Fruit fly (Drosophila melanogaster) whole organism, embryonic: ENCODE results near the gene Ppox.

Experiments used
- ATbp ChIP-seq: fragments of 200-800 bp; sonication (Bioruptor generic); optimal IDR thresholded peaks from 2 replicates; lab custom pipeline; 2017; ENCODE audit warnings: missing biosample characterization, mild to moderate bottlenecking, missing genetic modification characterization, missing genetic modification reagents
- Bgb ChIP-seq: fragments of 200-800 bp; sonication (Bioruptor generic); IDR thresholded peaks from 2 replicates; pipeline ENCODE4 v1.3.6; 2022; ENCODE audit warnings: missing biosample characterization, missing genetic modification characterization; ENCODE audit not compliant: partially characterized antibody
- CG10321 ChIP-seq: fragments of 200-800 bp; sonication (Bioruptor generic); IDR thresholded peaks from 2 replicates; pipeline ENCODE4 v1.3.6; 2022; ENCODE audit warnings: missing biosample characterization, missing genetic modification characterization
- CG10543 ChIP-seq: fragments of 200-800 bp; sonication (Bioruptor generic); optimal IDR thresholded peaks from 3 replicates; lab custom pipeline; 2017; ENCODE audit warnings: missing biosample characterization, mild to moderate bottlenecking, missing genetic modification characterization, moderate library complexity
- CG11504 ChIP-seq: fragments of 200-800 bp; sonication (Bioruptor generic); optimal IDR thresholded peaks from 3 replicates; lab custom pipeline; 2019; ENCODE audit warnings: missing biosample characterization, mild to moderate bottlenecking, missing genetic modification characterization, moderate library complexity
- CG12391 ChIP-seq: fragments of 200-800 bp; sonication (Bioruptor generic); optimal IDR thresholded peaks from 3 replicates; lab custom pipeline; 2018; ENCODE audit warnings: missing biosample characterization, mild to moderate bottlenecking, missing genetic modification characterization, moderate library complexity
- CG13894 ChIP-seq: fragments of 200-800 bp; sonication (Bioruptor generic); optimal IDR thresholded peaks from 3 replicates; lab custom pipeline; 2018; ENCODE audit warnings: missing biosample characterization, mild to moderate bottlenecking, missing genetic modification characterization, moderate library complexity
- CG15269 ChIP-seq: fragments of 200-800 bp; sonication (Bioruptor generic); optimal IDR thresholded peaks from 2 replicates; lab custom pipeline; 2018; ENCODE audit warnings: missing biosample characterization, mild to moderate bottlenecking, missing genetic modification characterization, moderate library complexity
- CG17612 ChIP-seq: fragments of 200-800 bp; sonication (Bioruptor generic); IDR thresholded peaks from 2 replicates; pipeline ENCODE4 v1.3.6; 2022; ENCODE audit warnings: missing biosample characterization, missing genetic modification characterization
- CG18011 ChIP-seq: fragments of 200-800 bp; sonication (Bioruptor generic); optimal IDR thresholded peaks from 2 replicates; lab custom pipeline; 2017; ENCODE audit warnings: missing biosample characterization, missing genetic modification characterization, mild to moderate bottlenecking, moderate library complexity, missing genotype
- CG2678 ChIP-seq: fragments of 200-800 bp; sonication (Bioruptor generic); optimal IDR thresholded peaks from 3 replicates; lab custom pipeline; 2019; ENCODE audit warnings: missing biosample characterization, mild to moderate bottlenecking, missing genetic modification characterization, moderate library complexity
- CG32532 ChIP-seq: fragments of 200-800 bp; sonication (Bioruptor generic); IDR thresholded peaks from 2 replicates; pipeline ENCODE4 v1.3.6; 2022; ENCODE audit warnings: missing biosample characterization, missing genetic modification characterization
- CG3407 ChIP-seq: fragments of 200-800 bp; sonication (Bioruptor generic); optimal IDR thresholded peaks from 2 replicates; lab custom pipeline; 2018; ENCODE audit warnings: missing biosample characterization, mild to moderate bottlenecking, missing genetic modification characterization
- CG4820 ChIP-seq: fragments of 200-800 bp; sonication (Bioruptor generic); optimal IDR thresholded peaks from 3 replicates; lab custom pipeline; 2016; ENCODE audit warnings: missing biosample characterization, missing genetic modification characterization
- CG5953 ChIP-seq: fragments of 200-800 bp; sonication (Bioruptor generic); IDR thresholded peaks from 2 replicates; pipeline ENCODE4 v1.3.6; 2022; ENCODE audit warnings: missing biosample characterization, missing genetic modification characterization
- CG6175 ChIP-seq: fragments of 200-800 bp; sonication (Bioruptor generic); IDR thresholded peaks from 3 replicates; pipeline ENCODE4 v1.3.6; 2022; ENCODE audit warnings: missing biosample characterization, missing genetic modification characterization
- CG8478 ChIP-seq: fragments of >200 bp; optimal IDR thresholded peaks from 2 replicates; lab custom pipeline; 2018
- CG9727 ChIP-seq: fragments of 200-800 bp; sonication (Bioruptor generic); optimal IDR thresholded peaks from 3 replicates; lab custom pipeline; 2017; ENCODE audit warnings: missing biosample characterization, mild to moderate bottlenecking, missing genetic modification characterization
- CG9932 ChIP-seq: fragments of 200-800 bp; sonication (Bioruptor generic); IDR thresholded peaks from 2 replicates; pipeline ENCODE4 v1.3.6; 2022; ENCODE audit warnings: missing biosample characterization, missing genetic modification characterization
- Dad ChIP-seq: fragments of 200-800 bp; sonication (Bioruptor generic); optimal IDR thresholded peaks from 3 replicates; lab custom pipeline; 2016; ENCODE audit warnings: missing biosample characterization, missing genetic modification characterization
- Dbx ChIP-seq: fragments of 200-800 bp; sonication (Bioruptor generic); IDR thresholded peaks from 3 replicates; pipeline ENCODE4 v1.3.6; 2022; ENCODE audit warnings: missing biosample characterization, missing genetic modification characterization
- Deaf1 ChIP-seq: fragments of 200-800 bp; optimal IDR thresholded peaks from 3 replicates; lab custom pipeline; 2019; ENCODE audit warnings: missing biosample characterization, mild to moderate bottlenecking, missing genetic modification characterization, moderate library complexity
- GATAe ChIP-seq: fragments of 200-800 bp; sonication (Bioruptor generic); conservative IDR thresholded peaks from 2 replicates; pipeline ENCODE4 v1.3.6; 2022; ENCODE audit warnings: missing biosample characterization, missing genetic modification characterization
- HLH54F ChIP-seq: fragments of 200-800 bp; sonication (Bioruptor generic); optimal IDR thresholded peaks from 3 replicates; lab custom pipeline; 2016; ENCODE audit warnings: missing biosample characterization, missing genetic modification characterization
- Lpt ChIP-seq: fragments of >200 bp; optimal IDR thresholded peaks from 2 replicates; lab custom pipeline; 2018; ENCODE audit warnings: missing biosample characterization, missing genetic modification characterization
- MBD-R2 ChIP-seq: fragments of 200-800 bp; sonication (Bioruptor generic); IDR thresholded peaks from 2 replicates; pipeline ENCODE4 v1.3.6; 2022; ENCODE audit warnings: missing biosample characterization, missing genetic modification characterization
- Med ChIP-seq: fragments of 200-800 bp; sonication (Bioruptor generic); peaks from one replicate; lab custom pipeline; 2016; ENCODE audit warnings: missing biosample characterization, missing genetic modification characterization, mild to moderate bottlenecking, inconsistent platforms, moderate library complexity
- Meics ChIP-seq: fragments of 200-800 bp; sonication (Bioruptor generic); optimal IDR thresholded peaks from 2 replicates; lab custom pipeline; 2017; ENCODE audit warnings: missing biosample characterization, mild to moderate bottlenecking, missing genetic modification characterization
- Oli ChIP-seq: fragments of 200-800 bp; sonication (Bioruptor generic); optimal IDR thresholded peaks from 2 replicates; lab custom pipeline; 2018; ENCODE audit warnings: missing biosample characterization, mild to moderate bottlenecking, missing genetic modification characterization, moderate library complexity
- Trl ChIP-seq, 3 experiments: fragments of >200 bp in 2 of 3; fragments of 200-800 bp in 1 of 3; sonication (Bioruptor generic) in 1 of 3; optimal IDR thresholded peaks; 2 replicates in 1 of 3; 3 replicates in 2 of 3; lab custom pipeline; 2016 to 2017; ENCODE audit warnings: missing biosample characterization in 1 of 3, missing genetic modification characterization in 1 of 3
- bab2 ChIP-seq: fragments of 200-800 bp; sonication (Bioruptor generic); optimal IDR thresholded peaks from 2 replicates; lab custom pipeline; 2016; ENCODE audit warnings: missing biosample characterization, missing genetic modification characterization
- bigmax ChIP-seq: fragments of 200-800 bp; sonication (Bioruptor generic); optimal IDR thresholded peaks from 2 replicates; lab custom pipeline; 2018; ENCODE audit warnings: missing biosample characterization, mild to moderate bottlenecking, missing genetic modification characterization
- croc ChIP-seq: fragments of 200-800 bp; sonication (Bioruptor generic); conservative IDR thresholded peaks from 3 replicates; pipeline ENCODE4 v1.3.6; 2022; ENCODE audit warnings: missing biosample characterization, missing genetic modification characterization
- fd3F ChIP-seq: fragments of 200-800 bp; sonication (Bioruptor generic); optimal IDR thresholded peaks from 2 replicates; lab custom pipeline; 2018; ENCODE audit warnings: missing biosample characterization, mild to moderate bottlenecking, missing genetic modification characterization, moderate library complexity
- fru ChIP-seq: fragments of >200 bp; optimal IDR thresholded peaks from 2 replicates; lab custom pipeline; 2017
- ken ChIP-seq: fragments of 200-800 bp; sonication (Bioruptor generic); IDR thresholded peaks from 3 replicates; pipeline ENCODE4 v1.3.6; 2022; ENCODE audit warnings: missing biosample characterization, missing genetic modification characterization
- nom ChIP-seq: fragments of 200-800 bp; sonication (Bioruptor generic); optimal IDR thresholded peaks from 2 replicates; lab custom pipeline; 2017; ENCODE audit warnings: missing biosample characterization, missing genetic modification characterization, mild to moderate bottlenecking, moderate library complexity, missing genetic modification reagents
- prd ChIP-seq, 3 experiments: fragments of >200 bp in 2 of 3; fragments of 200-800 bp in 1 of 3; sonication (Bioruptor generic) in 1 of 3; optimal IDR thresholded peaks in 2 of 3; IDR thresholded peaks in 1 of 3; 2 replicates in 2 of 3; 3 replicates in 1 of 3; pipeline versions ENCODE4 v1.3.6 to Lab custom; 2017 to 2022; ENCODE audit warnings: missing biosample characterization in 1 of 3, missing genetic modification characterization in 1 of 3
- salm ChIP-seq: fragments of 200-800 bp; sonication (Bioruptor generic); optimal IDR thresholded peaks from 2 replicates; lab custom pipeline; 2018; ENCODE audit warnings: missing biosample characterization, mild to moderate bottlenecking, missing genetic modification characterization
- sens-2 ChIP-seq: fragments of 200-800 bp; sonication (Bioruptor generic); IDR thresholded peaks from 2 replicates; pipeline ENCODE4 v1.3.6; 2022; ENCODE audit warnings: missing biosample characterization, missing genetic modification characterization
- sob ChIP-seq: fragments of 200-800 bp; sonication (Bioruptor generic); IDR thresholded peaks from 2 replicates; pipeline ENCODE4 v1.3.6; 2022; ENCODE audit warnings: missing biosample characterization, missing genetic modification characterization
- sr ChIP-seq: fragments of 200-800 bp; sonication (Bioruptor generic); IDR thresholded peaks from 3 replicates; pipeline ENCODE4 v1.3.6; 2022; ENCODE audit warnings: missing biosample characterization, missing genetic modification characterization

Gene Ppox

dm6 chr3R:24667538-24668207, 6.0 kb upstream of the Ppox start (continued):
- peak; percentile 32; the same call in 1 of the 2 replicates for TF ChIP-seq CG32532 (GFP tag; lab: Robert Waterston, UW)
- TF ChIP-seq sens-2 (GFP tag; lab: Robert Waterston, UW), result no peak
- TF ChIP-seq Oli (tag; lab: Kevin White, UChicago), result no peak
- no peak for TF ChIP-seq HLH54F (GFP tag; lab: Kevin White, UChicago)
- TF ChIP-seq sr, result no peak
- TF ChIP-seq prd (optimal IDR thresholded peaks at IDR 0.05; lab: Kevin White, UChicago), result no peak
- TF ChIP-seq prd (GFP tag; IDR thresholded peaks at IDR 0.05; lab: Robert Waterston, UW), result no peak
- TF ChIP-seq GATAe, result no peak
- TF ChIP-seq MBD-R2 (GFP tag; lab: Robert Waterston, UW), result no peak
- no peak for TF ChIP-seq ATbp (GFP tag; lab: Kevin White, UChicago)
- TF ChIP-seq ken (GFP tag; lab: Robert Waterston, UW), result no peak
- no peak for TF ChIP-seq fd3F (GFP tag; lab: Kevin White, UChicago)
- TF ChIP-seq CG18011 (GFP tag; lab: Kevin White, UChicago), result no peak
- TF ChIP-seq bigmax (GFP tag; lab: Kevin White, UChicago), result no peak
- TF ChIP-seq CG10543, result peak; percentile 10
- no peak for TF ChIP-seq Bgb
- TF ChIP-seq Lpt (GFP tag; lab: Kevin White, UChicago), result no peak
- no peak for TF ChIP-seq CG3407 (GFP tag; lab: Kevin White, UChicago)
- TF ChIP-seq CG11504 (tag; lab: Kevin White, UChicago), result peak; percentile 8
- TF ChIP-seq Dad, result no peak
- peak; percentile 31 to 57 for TF ChIP-seq Trl (optimal IDR thresholded peaks at IDR 0.05; lab: Kevin White, UChicago)
- no peak for TF ChIP-seq Trl (GFP tag; optimal IDR thresholded peaks at IDR 0.05; lab: Kevin White, UChicago)
- peak; percentile 60 for TF ChIP-seq Meics
- TF ChIP-seq CG9932 (GFP tag; lab: Robert Waterston, UW), result peak; percentile 41
- TF ChIP-seq CG15269 (tag; lab: Kevin White, UChicago), result peak; percentile 12
- no peak for TF ChIP-seq bab2 (GFP tag; lab: Kevin White, UChicago)
- peak; percentile 60 for TF ChIP-seq CG2678
- TF ChIP-seq CG17612 (GFP tag; lab: Robert Waterston, UW), result no peak
- TF ChIP-seq CG9727, result no peak
- TF ChIP-seq nom (GFP tag; lab: Kevin White, UChicago), result no peak

dm6 chr3R:24663044-24663443, 1.4 kb upstream of the Ppox start:
- TF ChIP-seq CG10321 (GFP tag; lab: Robert Waterston, UW) (no peak), CG8478 (lab: Kevin White, UChicago) (peak; percentile 62), HLH54F (GFP tag; lab: Kevin White, UChicago) (no peak), croc (GFP tag; lab: Robert Waterston, UW) (no peak), CG13894 (tag; lab: Kevin White, UChicago) (peak; percentile 15), Deaf1 (tag; lab: Kevin White, UChicago) (peak; percentile 91), fru (lab: Kevin White, UChicago) (no peak), CG10543 (peak; percentile 5), Dbx (no peak), Med (peak; percentile 40), salm (no peak), CG4820 (GFP tag; lab: Kevin White, UChicago) (no peak), sob (GFP tag; lab: Robert Waterston, UW) (0 out of 2 replicates have a peak, but pooled peaks have one; percentile 16), CG12391 (tag; lab: Kevin White, UChicago) (no peak), CG5953 (GFP tag; lab: Robert Waterston, UW) (no peak), CG6175 (GFP tag; lab: Robert Waterston, UW) (no peak), CG9932 (GFP tag; lab: Robert Waterston, UW) (no peak)
